Fruit fly (Drosophila melanogaster) whole organism, embryonic: Measurements from ENCODE around the gene Pfdn2.

ENCODE experiments used
- CG10209 ChIP-seq: fragments of 200-800 bp; sonication (Bioruptor generic); optimal IDR thresholded peaks from 3 replicates; lab custom pipeline; 2017; ENCODE audit warnings: missing biosample characterization, mild to moderate bottlenecking, missing genetic modification characterization, missing genetic modification reagents
- CG10959 ChIP-seq: fragments of 200-800 bp; sonication (Bioruptor generic); IDR thresholded peaks from 2 replicates; pipeline ENCODE4 v1.3.6; 2022; ENCODE audit warnings: missing biosample characterization, missing genetic modification characterization
- CG11398 ChIP-seq: fragments of 200-800 bp; sonication (Bioruptor generic); optimal IDR thresholded peaks from 2 replicates; lab custom pipeline; 2016; ENCODE audit warnings: missing biosample characterization, missing genetic modification characterization
- CG12071 ChIP-seq: fragments of 200-800 bp; sonication (Bioruptor generic); optimal IDR thresholded peaks from 3 replicates; lab custom pipeline; 2018; ENCODE audit warnings: missing biosample characterization, mild to moderate bottlenecking, missing genetic modification characterization
- CG13287 ChIP-seq: fragments of 200-800 bp; sonication (Bioruptor generic); IDR thresholded peaks from 2 replicates; pipeline ENCODE4 v1.3.6; 2022; ENCODE audit warnings: missing biosample characterization, missing genetic modification characterization; ENCODE audit not compliant: partially characterized antibody
- CG13624 ChIP-seq: fragments of 200-800 bp; sonication (Bioruptor generic); optimal IDR thresholded peaks from 2 replicates; lab custom pipeline; 2016; ENCODE audit warnings: missing biosample characterization, missing genetic modification characterization
- CG13894 ChIP-seq: fragments of 200-800 bp; sonication (Bioruptor generic); optimal IDR thresholded peaks from 3 replicates; lab custom pipeline; 2018; ENCODE audit warnings: missing biosample characterization, mild to moderate bottlenecking, missing genetic modification characterization, moderate library complexity
- CG15514 ChIP-seq: fragments of 200-800 bp; sonication (Bioruptor generic); optimal IDR thresholded peaks from 3 replicates; lab custom pipeline; 2017; ENCODE audit warnings: missing biosample characterization, missing genetic modification characterization, mild to moderate bottlenecking, moderate library complexity, missing genetic modification reagents
- CG17328 ChIP-seq: fragments of 200-800 bp; sonication (Bioruptor generic); IDR thresholded peaks from 2 replicates; pipeline ENCODE4 v1.3.6; 2022; ENCODE audit warnings: missing biosample characterization, missing genetic modification characterization
- CG17361 ChIP-seq: fragments of 200-800 bp; sonication (Bioruptor generic); IDR thresholded peaks from 3 replicates; pipeline ENCODE4 v1.3.6; 2022; ENCODE audit warnings: missing biosample characterization, missing genetic modification characterization
- CG17912 ChIP-seq: fragments of 200-800 bp; sonication (Bioruptor generic); optimal IDR thresholded peaks from 2 replicates; lab custom pipeline; 2018; ENCODE audit warnings: missing biosample characterization, mild to moderate bottlenecking, missing genetic modification characterization
- CG18599 ChIP-seq: fragments of 200-800 bp; sonication (Bioruptor generic); optimal IDR thresholded peaks from 3 replicates; lab custom pipeline; 2017; ENCODE audit warnings: missing biosample characterization, missing genetic modification characterization, mild to moderate bottlenecking, moderate library complexity, missing genetic modification reagents
- CG2116 ChIP-seq: fragments of 200-800 bp; sonication (Bioruptor generic); optimal IDR thresholded peaks from 3 replicates; lab custom pipeline; 2018; ENCODE audit warnings: missing biosample characterization, mild to moderate bottlenecking, missing genetic modification characterization
- CG2120 ChIP-seq: fragments of 200-800 bp; sonication (Bioruptor generic); optimal IDR thresholded peaks from 3 replicates; lab custom pipeline; 2016; ENCODE audit warnings: missing biosample characterization, missing genetic modification characterization
- CG2678 ChIP-seq: fragments of 200-800 bp; sonication (Bioruptor generic); optimal IDR thresholded peaks from 3 replicates; lab custom pipeline; 2019; ENCODE audit warnings: missing biosample characterization, mild to moderate bottlenecking, missing genetic modification characterization, moderate library complexity
- CG33557 ChIP-seq: fragments of 200-800 bp; sonication (Bioruptor generic); optimal IDR thresholded peaks from 2 replicates; lab custom pipeline; 2019; ENCODE audit warnings: missing biosample characterization, mild to moderate bottlenecking, missing genetic modification characterization, moderate library complexity
- CG4707 ChIP-seq: fragments of 200-800 bp; sonication (Bioruptor generic); optimal IDR thresholded peaks from 2 replicates; lab custom pipeline; 2018; ENCODE audit warnings: missing biosample characterization, mild to moderate bottlenecking, missing genetic modification characterization, moderate library complexity
- CG4820 ChIP-seq: fragments of 200-800 bp; sonication (Bioruptor generic); optimal IDR thresholded peaks from 3 replicates; lab custom pipeline; 2016; ENCODE audit warnings: missing biosample characterization, missing genetic modification characterization
- CG6654 ChIP-seq: fragments of 200-800 bp; sonication (Bioruptor generic); optimal IDR thresholded peaks from 2 replicates; lab custom pipeline; 2017; ENCODE audit warnings: missing biosample characterization, mild to moderate bottlenecking, missing genetic modification characterization
- CG7556 ChIP-seq: fragments of 200-800 bp; sonication (Bioruptor generic); optimal IDR thresholded peaks from 2 replicates; lab custom pipeline; 2017; ENCODE audit warnings: missing biosample characterization, mild to moderate bottlenecking, missing genetic modification characterization
- CG7963 ChIP-seq: fragments of 200-800 bp; sonication (Bioruptor generic); IDR thresholded peaks from 3 replicates; pipeline ENCODE4 v1.3.6; 2022; ENCODE audit warnings: missing biosample characterization, missing genetic modification characterization; ENCODE audit not compliant: partially characterized antibody
- Dad ChIP-seq: fragments of 200-800 bp; sonication (Bioruptor generic); optimal IDR thresholded peaks from 3 replicates; lab custom pipeline; 2016; ENCODE audit warnings: missing biosample characterization, missing genetic modification characterization
- Dek ChIP-seq: fragments of 200-800 bp; sonication (Bioruptor generic); optimal IDR thresholded peaks from 3 replicates; lab custom pipeline; 2019; ENCODE audit warnings: missing biosample characterization, mild to moderate bottlenecking, missing genetic modification characterization, moderate library complexity
- E2f2 ChIP-seq: fragments of 200-800 bp; sonication (Bioruptor generic); IDR thresholded peaks from 2 replicates; pipeline ENCODE4 v1.3.6; 2022; ENCODE audit warnings: missing biosample characterization, missing genetic modification characterization
- Elba2 ChIP-seq: fragments of 200-800 bp; sonication (Bioruptor generic); optimal IDR thresholded peaks from 3 replicates; lab custom pipeline; 2016; ENCODE audit warnings: missing biosample characterization, missing genetic modification characterization
- Ets65A ChIP-seq: fragments of 200-800 bp; sonication (Bioruptor generic); peaks from one replicate; lab custom pipeline; 2016; ENCODE audit warnings: missing biosample characterization, missing genetic modification characterization
- Hey ChIP-seq: fragments of 200-800 bp; sonication (Bioruptor generic); optimal IDR thresholded peaks from 3 replicates; lab custom pipeline; 2018; ENCODE audit warnings: missing biosample characterization, mild to moderate bottlenecking, missing genetic modification characterization
- Kr ChIP-seq: fragments of 200-800 bp; sonication (Bioruptor generic); optimal IDR thresholded peaks from 2 replicates; lab custom pipeline; 2017; ENCODE audit warnings: missing biosample characterization, mild to moderate bottlenecking, missing genetic modification characterization
- Oaz ChIP-seq: fragments of 200-800 bp; sonication (Bioruptor generic); IDR thresholded peaks from 2 replicates; pipeline ENCODE4 v1.3.6; 2022; ENCODE audit warnings: missing biosample characterization, missing genetic modification characterization
- Optix ChIP-seq: fragments of 200-800 bp; sonication (Bioruptor generic); IDR thresholded peaks from 3 replicates; pipeline ENCODE4 v1.3.6; 2022; ENCODE audit warnings: missing biosample characterization, missing genetic modification characterization
- Side ChIP-seq: fragments of 200-800 bp; sonication (Bioruptor generic); optimal IDR thresholded peaks from 2 replicates; lab custom pipeline; 2016; ENCODE audit warnings: missing biosample characterization, missing genetic modification characterization
- Sin3A ChIP-seq: fragments of >200 bp; optimal IDR thresholded peaks from 2 replicates; lab custom pipeline; 2018
- Sry-β ChIP-seq: fragments of 200-800 bp; sonication (Bioruptor generic); optimal IDR thresholded peaks from 2 replicates; lab custom pipeline; 2018; ENCODE audit warnings: missing biosample characterization, mild to moderate bottlenecking, missing genetic modification characterization, moderate library complexity
- Sry-δ ChIP-seq: fragments of 200-800 bp; sonication (Bioruptor generic); optimal IDR thresholded peaks from 2 replicates; lab custom pipeline; 2016; ENCODE audit warnings: missing biosample characterization, missing genetic modification characterization
- Usf ChIP-seq: fragments of 200-800 bp; sonication (Bioruptor generic); optimal IDR thresholded peaks from 2 replicates; lab custom pipeline; 2017; ENCODE audit warnings: missing genotype, missing biosample characterization, missing genetic modification characterization
- bigmax ChIP-seq: fragments of 200-800 bp; sonication (Bioruptor generic); optimal IDR thresholded peaks from 2 replicates; lab custom pipeline; 2018; ENCODE audit warnings: missing biosample characterization, mild to moderate bottlenecking, missing genetic modification characterization
- cad ChIP-seq: fragments of >200 bp; optimal IDR thresholded peaks from 2 replicates; lab custom pipeline; 2017; ENCODE audit warnings: missing biosample characterization, missing genetic modification characterization
- chif ChIP-seq, 2 experiments: fragments of 200-800 bp; sonication (Bioruptor generic); optimal IDR thresholded peaks; 3 replicates each; lab custom pipeline; 2016; ENCODE audit warnings: missing biosample characterization in 2 of 2, missing genetic modification characterization in 2 of 2
- dati ChIP-seq: fragments of 200-800 bp; sonication (Bioruptor generic); IDR thresholded peaks from 2 replicates; pipeline ENCODE4 v1.3.6; 2022; ENCODE audit warnings: missing biosample characterization, missing genetic modification characterization
- exex ChIP-seq: fragments of 200-800 bp; sonication (Bioruptor generic); optimal IDR thresholded peaks from 4 replicates; lab custom pipeline; 2018; ENCODE audit warnings: missing biosample characterization, mild to moderate bottlenecking, missing genetic modification characterization, moderate library complexity
- fd3F ChIP-seq: fragments of 200-800 bp; sonication (Bioruptor generic); optimal IDR thresholded peaks from 2 replicates; lab custom pipeline; 2018; ENCODE audit warnings: missing biosample characterization, mild to moderate bottlenecking, missing genetic modification characterization, moderate library complexity
- ham ChIP-seq: fragments of 200-800 bp; sonication (Bioruptor generic); IDR thresholded peaks from 2 replicates; pipeline ENCODE4 v1.3.6; 2022; ENCODE audit warnings: missing biosample characterization, missing genetic modification characterization
- kah ChIP-seq: fragments of 200-800 bp; sonication (Bioruptor generic); optimal IDR thresholded peaks from 2 replicates; lab custom pipeline; 2018; ENCODE audit warnings: missing biosample characterization, mild to moderate bottlenecking, missing genetic modification characterization
- mirr ChIP-seq: fragments of 200-800 bp; sonication (Bioruptor generic); optimal IDR thresholded peaks from 3 replicates; lab custom pipeline; 2018; ENCODE audit warnings: missing biosample characterization, mild to moderate bottlenecking, missing genetic modification characterization
- otp ChIP-seq: fragments of 200-800 bp; sonication (Bioruptor generic); IDR thresholded peaks from 3 replicates; pipeline ENCODE4, ENCODE4 v1.3.6; 2022; ENCODE audit warnings: missing biosample characterization, missing genetic modification characterization
- pzg ChIP-seq: fragments of 200-800 bp; sonication (Bioruptor generic); optimal IDR thresholded peaks from 3 replicates; lab custom pipeline; 2018; ENCODE audit warnings: missing biosample characterization, mild to moderate bottlenecking, missing genetic modification characterization, moderate library complexity
- ro ChIP-seq: fragments of 200-800 bp; sonication (Bioruptor generic); IDR thresholded peaks from 2 replicates; pipeline ENCODE4 v1.3.6; 2022; ENCODE audit warnings: missing biosample characterization, missing genetic modification characterization
- sna ChIP-seq: fragments of 200-800 bp; sonication (Bioruptor generic); IDR thresholded peaks from 2 replicates; pipeline ENCODE4 v1.3.6; 2022; ENCODE audit warnings: missing biosample characterization, missing genetic modification characterization; ENCODE audit not compliant: partially characterized antibody
- tap ChIP-seq: fragments of 200-800 bp; optimal IDR thresholded peaks from 3 replicates; lab custom pipeline; 2019; ENCODE audit warnings: missing biosample characterization, mild to moderate bottlenecking, missing genetic modification characterization, moderate library complexity
- tio ChIP-seq: fragments of 200-800 bp; sonication (Bioruptor generic); optimal IDR thresholded peaks from 2 replicates; lab custom pipeline; 2017; ENCODE audit warnings: missing biosample characterization, missing genetic modification characterization, inconsistent platforms
- trem ChIP-seq: fragments of 200-800 bp; optimal IDR thresholded peaks from 3 replicates; lab custom pipeline; 2019; ENCODE audit warnings: missing biosample characterization, mild to moderate bottlenecking, missing genetic modification characterization, moderate library complexity
- wek ChIP-seq: fragments of 200-800 bp; sonication (Bioruptor generic); optimal IDR thresholded peaks from 3 replicates; lab custom pipeline; 2018; ENCODE audit warnings: missing biosample characterization, mild to moderate bottlenecking, missing genetic modification characterization, moderate library complexity

Pfdn2 gene

dm6 chr3L:11085810-11086209, 11.6 kb upstream of the Pfdn2 start (continued):
- no peak for TF ChIP-seq otp (GFP tag; lab: Robert Waterston, UW)
- peak; percentile 50 for TF ChIP-seq CG12071 (GFP tag; lab: Kevin White, UChicago)
- TF ChIP-seq CG2116 = no peak
- no peak for TF ChIP-seq Side
- TF ChIP-seq ham (GFP tag; lab: Robert Waterston, UW) = no peak
- TF ChIP-seq mirr (GFP tag; lab: Kevin White, UChicago) = peak; percentile 80
- TF ChIP-seq bigmax (GFP tag; lab: Kevin White, UChicago) = peak; percentile 63
- TF ChIP-seq CG7963 (GFP tag; lab: Robert Waterston, UW) = no peak
- TF ChIP-seq Hey (tag; lab: Kevin White, UChicago) = peak; percentile 99
- peak; percentile 28 for TF ChIP-seq wek (GFP tag; lab: Kevin White, UChicago)
- TF ChIP-seq pzg = no peak
- TF ChIP-seq CG10959 (GFP tag; lab: Robert Waterston, UW) = no peak
- no peak for TF ChIP-seq CG33557 (GFP tag; lab: Kevin White, UChicago)
- TF ChIP-seq Dad (GFP tag; lab: Kevin White, UChicago) = no peak
- no peak for TF ChIP-seq trem (tag; lab: Kevin White, UChicago)
- no peak for TF ChIP-seq Oaz (GFP tag; lab: Robert Waterston, UW)
- TF ChIP-seq CG4820 (GFP tag; lab: Kevin White, UChicago) = no peak
- TF ChIP-seq cad = no peak
- TF ChIP-seq CG17912 (GFP tag; lab: Kevin White, UChicago) = no peak
- no peak for TF ChIP-seq CG13894 (tag; lab: Kevin White, UChicago)
- TF ChIP-seq CG2678 = peak; percentile 4
- TF ChIP-seq CG18599 = no peak
- TF ChIP-seq ro (GFP tag; lab: Robert Waterston, UW) = no peak
- no peak for TF ChIP-seq tio
- no peak for TF ChIP-seq CG6654
- peak; percentile 27 for TF ChIP-seq CG15514
- no peak for TF ChIP-seq Usf
- no peak for TF ChIP-seq tap (tag; lab: Kevin White, UChicago)
- no peak for TF ChIP-seq dati
- no peak for TF ChIP-seq chif (GFP tag; optimal IDR thresholded peaks at IDR 0.05; lab: Kevin White, UChicago)
- TF ChIP-seq CG10209 (GFP tag; lab: Kevin White, UChicago) = no peak
- no peak for TF ChIP-seq Sin3A (lab: Kevin White, UChicago)
- TF ChIP-seq Elba2 (GFP tag; lab: Kevin White, UChicago) = no peak
- no peak for TF ChIP-seq CG13287
- TF ChIP-seq fd3F (GFP tag; lab: Kevin White, UChicago) = peak; percentile 4
- no peak for TF ChIP-seq CG7556
- TF ChIP-seq Kr (GFP tag; lab: Kevin White, UChicago) = no peak
- no peak for TF ChIP-seq CG4707 (GFP tag; lab: Kevin White, UChicago)
- TF ChIP-seq Sry-β (GFP tag; lab: Kevin White, UChicago) = no peak
- no peak for TF ChIP-seq Ets65A (GFP tag; lab: Kevin White, UChicago)
- TF ChIP-seq Optix (GFP tag; lab: Robert Waterston, UW) = no peak
- TF ChIP-seq kah (GFP tag; lab: Kevin White, UChicago) = peak; percentile 84
- no peak for TF ChIP-seq CG11398
- TF ChIP-seq Sry-δ (GFP tag; lab: Kevin White, UChicago) = no peak
- TF ChIP-seq Dek = no peak
- no peak for TF ChIP-seq CG13624 (GFP tag; lab: Kevin White, UChicago)
- peak; percentile 54 for TF ChIP-seq exex (tag; lab: Kevin White, UChicago)
- no peak for TF ChIP-seq CG2120 (GFP tag; lab: Kevin White, UChicago)
- no peak for TF ChIP-seq CG17361
- no peak for TF ChIP-seq E2f2 (GFP tag; lab: Robert Waterston, UW)
- 0 out of 2 replicates have a peak, but pooled peaks have one; percentile 11 for TF ChIP-seq CG17328
- TF ChIP-seq sna (GFP tag; lab: Robert Waterston, UW) = no peak
